Fruit fly (Drosophila melanogaster): Measurements from ENCODE around the gene RecQ4.

RecQ4 gene

dm6 chr3L:8137448-8137906 lies 38.3 kb downstream of the RecQ4 start, which contains the start of the genes Setx and mus301 (continued):
- no peak; the same call in 2 of the 3 replicates for TF ChIP-seq CG17361 (GFP tag; IDR thresholded peaks at IDR 0.05)
- TF ChIP-seq fd96Cb (tag; optimal IDR thresholded peaks at IDR 0.05): peak; percentile 66
- TF ChIP-seq zfh2 (GFP tag; optimal IDR thresholded peaks at IDR 0.05): peak; percentile 94
- TF ChIP-seq CG11560 (tag; IDR thresholded peaks at IDR 0.05): peak; percentile 60; the same call in 1 of the 3 replicates
- no peak for TF ChIP-seq Sox102F (GFP tag; optimal IDR thresholded peaks at IDR 0.05)
- no peak; the same call in 1 of the 2 replicates for TF ChIP-seq sens-2 (GFP tag; IDR thresholded peaks at IDR 0.05)
- no peak for TF ChIP-seq bowl (GFP tag; IDR thresholded peaks at IDR 0.05)
- peak; percentile 61 for TF ChIP-seq Sry-δ (GFP tag; optimal IDR thresholded peaks at IDR 0.05)
- peak; percentile 36; the same call in 1 of the 2 replicates for TF ChIP-seq CG4730 (GFP tag; IDR thresholded peaks at IDR 0.05)
- TF ChIP-seq Dbx (GFP tag; IDR thresholded peaks at IDR 0.05): peak; percentile 88
- no peak for TF ChIP-seq CG8359 (GFP tag; optimal IDR thresholded peaks at IDR 0.05; ENCODE audit: borderline replicate concordance)
- TF ChIP-seq HLH3B (GFP tag; IDR thresholded peaks at IDR 0.05): peak; percentile 55
- peak; percentile 29 for TF ChIP-seq CG30431 (GFP tag; optimal IDR thresholded peaks at IDR 0.05)
- peak; percentile 89 for TF ChIP-seq Rfx (GFP tag; IDR thresholded peaks at IDR 0.05)
- peak in 1 of 2 experiments; percentile 51 for TF ChIP-seq insv (GFP tag; optimal IDR thresholded peaks at IDR 0.05)
- TF ChIP-seq CG3065 (GFP tag; optimal IDR thresholded peaks at IDR 0.05): peak; percentile 39
- TF ChIP-seq ssp (GFP tag; IDR thresholded peaks at IDR 0.05): peak; percentile 72
- peak; percentile 70 for TF ChIP-seq p53 (GFP tag; optimal IDR thresholded peaks at IDR 0.05)
- peak; percentile 10 for TF ChIP-seq CrebB (tag; optimal IDR thresholded peaks at IDR 0.05)
- peak; percentile 61 to 86 for TF ChIP-seq chif (GFP tag; optimal IDR thresholded peaks at IDR 0.05)
- no peak; the same call in 1 of the 2 replicates for TF ChIP-seq inv (GFP tag; IDR thresholded peaks at IDR 0.05; ENCODE audit: partially characterized antibody)
- peak; percentile 58 for TF ChIP-seq btn (GFP tag; optimal IDR thresholded peaks at IDR 0.05)
- peak in 1 of 3 experiments; percentile 74 for TF ChIP-seq lola (GFP tag; optimal IDR thresholded peaks at IDR 0.05)
- TF ChIP-seq CG3407 (GFP tag; optimal IDR thresholded peaks at IDR 0.05): peak; percentile 59
- peak; percentile 97 for TF ChIP-seq Med (GFP tag)
- no peak for TF ChIP-seq Trl (optimal IDR thresholded peaks at IDR 0.05)
- TF ChIP-seq Trl (GFP tag; optimal IDR thresholded peaks at IDR 0.05): peak; percentile 89
- TF ChIP-seq tgo (GFP tag; IDR thresholded peaks at IDR 0.05): peak; percentile 67
- peak; percentile 51; the same call in 1 of the 2 replicates for TF ChIP-seq cas (GFP tag; IDR thresholded peaks at IDR 0.05)
- TF ChIP-seq al (GFP tag; IDR thresholded peaks at IDR 0.05): peak; percentile 60
- peak; percentile 49 for TF ChIP-seq CG1233 (GFP tag; optimal IDR thresholded peaks at IDR 0.05)
- no peak for TF ChIP-seq CG15269 (tag; optimal IDR thresholded peaks at IDR 0.05)
- TF ChIP-seq CG3281 (GFP tag; optimal IDR thresholded peaks at IDR 0.05): peak; percentile 80
- TF ChIP-seq Dfd (GFP tag; optimal IDR thresholded peaks at IDR 0.05): no peak
- no peak for TF ChIP-seq pfk (GFP tag; optimal IDR thresholded peaks at IDR 0.05)
- peak; percentile 78 for TF ChIP-seq stwl (tag; optimal IDR thresholded peaks at IDR 0.05)
- peak; percentile 73 for TF ChIP-seq zfh1 (GFP tag; IDR thresholded peaks at IDR 0.05)
- TF ChIP-seq CG31224 (GFP tag; IDR thresholded peaks at IDR 0.05): peak; percentile 52; the same call in 1 of the 2 replicates
- TF ChIP-seq Pdp1 (GFP tag; optimal IDR thresholded peaks at IDR 0.05): peak; percentile 82 to 88
- peak; percentile 91 for TF ChIP-seq Dip3 (GFP tag; optimal IDR thresholded peaks at IDR 0.05)
- no peak for TF ChIP-seq abd-A (tag; optimal IDR thresholded peaks at IDR 0.05)
- peak; percentile 82 for TF ChIP-seq CG18476 (GFP tag; optimal IDR thresholded peaks at IDR 0.05)
- TF ChIP-seq CG17328 (GFP tag; IDR thresholded peaks at IDR 0.05): peak; percentile 63
- 0 out of 3 replicates have a peak, but pooled peaks have one; percentile 10 for TF ChIP-seq CG14050 (GFP tag; IDR thresholded peaks at IDR 0.05)
- no peak; the same call in 1 of the 2 replicates for TF ChIP-seq Taf1 (GFP tag; IDR thresholded peaks at IDR 0.05)
- no peak for TF ChIP-seq cg (GFP tag; optimal IDR thresholded peaks at IDR 0.05)
- TF ChIP-seq hbn (GFP tag; IDR thresholded peaks at IDR 0.05; ENCODE audit: partially characterized antibody): no peak
- no peak for TF ChIP-seq bigmax (GFP tag; optimal IDR thresholded peaks at IDR 0.05)
- no peak for TF ChIP-seq CG11504 (tag; optimal IDR thresholded peaks at IDR 0.05)
- TF ChIP-seq ham (GFP tag; IDR thresholded peaks at IDR 0.05): 0 out of 2 replicates have a peak, but pooled peaks have one; percentile 48
